Worm (Caenorhabditis elegans) whole organism, early embryonic: ENCODE results near the gene ptr-15.

ENCODE experiments used
- F13C5.2 ChIP-seq: sonication (generic microtip); optimal IDR thresholded peaks from 2 replicates; lab custom pipeline; 2017; ENCODE audit warnings: mild to moderate bottlenecking, missing genetic modification characterization, inconsistent platforms, missing compliant biosample characterization
- aly-1 ChIP-seq: sonication (generic microtip); optimal IDR thresholded peaks from 2 replicates; lab custom pipeline; 2016; ENCODE audit warnings: missing genetic modification characterization, missing compliant biosample characterization
- ama-1 ChIP-seq: fragments of 150-350 bp; optimal IDR thresholded peaks from 2 replicates; lab custom pipeline; 2014
- ceh-13 ChIP-seq: fragments of 200-800 bp; sonication (Bioruptor generic); optimal IDR thresholded peaks from 2 replicates; lab custom pipeline; 2018; ENCODE audit warnings: mild to moderate bottlenecking, missing genetic modification characterization, missing compliant biosample characterization
- ceh-36 ChIP-seq: sonication (generic microtip); optimal IDR thresholded peaks from 2 replicates; lab custom pipeline; 2016; ENCODE audit warnings: missing genetic modification characterization, inconsistent platforms, missing compliant biosample characterization
- ets-7 ChIP-seq: sonication (generic microtip); optimal IDR thresholded peaks from 2 replicates; lab custom pipeline; 2016; ENCODE audit warnings: missing genotype, missing genetic modification characterization, missing compliant biosample characterization
- hmbx-1 ChIP-seq: sonication (generic microtip); optimal IDR thresholded peaks from 2 replicates; lab custom pipeline; 2016; ENCODE audit warnings: mild to moderate bottlenecking, missing genetic modification characterization, missing compliant biosample characterization
- hmg-4 ChIP-seq: fragments of 200-800 bp; sonication (Bioruptor generic); optimal IDR thresholded peaks from 2 replicates; lab custom pipeline; 2018; ENCODE audit warnings: mild to moderate bottlenecking, missing genetic modification characterization, missing compliant biosample characterization
- hnd-1 ChIP-seq: sonication (generic microtip); optimal IDR thresholded peaks from 2 replicates; lab custom pipeline; 2016; ENCODE audit warnings: missing genetic modification characterization, missing compliant biosample characterization
- sea-1 ChIP-seq: fragments of 200-800 bp; sonication (Bioruptor generic); conservative IDR thresholded peaks from 2 replicates; pipeline ENCODE4 v1.3.6; 2022; ENCODE audit warnings: missing genetic modification characterization, missing compliant biosample characterization
- tbx-11 ChIP-seq: fragments of 200-800 bp; sonication (Bioruptor generic); IDR thresholded peaks from 2 replicates; pipeline ENCODE4 v1.3.6; 2022; ENCODE audit warnings: missing genetic modification characterization, missing compliant biosample characterization
- tra-4 ChIP-seq: sonication (generic microtip); optimal IDR thresholded peaks from 2 replicates; lab custom pipeline; 2017; ENCODE audit warnings: missing genetic modification characterization, missing compliant biosample characterization

DNA sequence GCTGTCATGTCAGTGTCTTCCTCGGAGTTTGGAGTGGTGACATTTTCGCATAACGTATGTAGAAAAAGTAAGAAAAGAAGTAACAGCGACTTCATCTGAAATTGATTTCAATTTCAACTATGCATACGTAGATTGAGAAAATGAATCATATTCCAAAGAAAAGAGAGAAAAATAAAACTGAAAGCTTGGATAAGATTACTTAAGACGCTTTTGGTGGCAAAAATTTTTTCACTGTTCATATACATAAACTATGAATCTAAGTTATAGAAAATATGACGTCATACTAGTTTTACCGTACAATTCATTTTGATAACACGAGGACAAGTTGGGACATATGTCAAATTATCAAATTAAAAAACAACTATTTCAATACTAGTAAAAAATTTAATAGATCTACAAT is 35.6 kb downstream of the ptr-15 start, which contains the start of gene lipl-6:
- TF ChIP-seq ceh-13 (GFP tag; lab: Kevin White, UChicago) (no peak), hmbx-1 (tag; lab: Kevin White, UChicago) (no peak), sea-1 (GFP tag; lab: Robert Waterston, UW) (no peak), hnd-1 (tag; lab: Kevin White, UChicago) (no peak), ceh-36 (tag; lab: Kevin White, UChicago) (no peak), ama-1 (no peak), F13C5.2 (no peak), aly-1 (tag; lab: Kevin White, UChicago) (no peak), tbx-11 (GFP tag; lab: Robert Waterston, UW) (no peak), hmg-4 (no peak), ets-7 (no peak), tra-4 (tag; lab: Kevin White, UChicago) (no peak)
